Fruit fly (Drosophila melanogaster): Measurements from ENCODE around the gene CG4238.

The CG4238 gene

DNA sequence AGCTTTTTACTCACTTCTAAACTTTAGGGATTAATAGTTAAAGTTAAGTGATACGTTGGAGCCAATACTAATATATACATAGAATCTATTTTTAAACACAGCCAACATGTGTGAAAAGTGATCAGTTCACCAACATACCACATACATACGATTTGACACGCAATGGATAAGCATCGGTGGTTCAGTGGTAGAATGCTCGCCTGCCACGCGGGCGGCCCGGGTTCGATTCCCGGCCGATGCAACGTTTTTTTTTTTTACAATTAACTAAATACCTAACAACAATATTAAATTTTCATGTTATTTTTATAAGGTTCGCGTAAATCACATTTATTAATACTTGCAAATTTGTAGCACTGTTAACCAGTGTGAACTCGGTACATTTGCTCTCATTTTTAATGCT is 21.9 kb downstream of the CG4238 start (continued):
- TF ChIP-seq sna (GFP tag; IDR thresholded peaks at IDR 0.05; ENCODE audit: partially characterized antibody), result peak; percentile 54; the same call in 1 of the 2 replicates
- peak; percentile 86 for TF ChIP-seq CG6791 (GFP tag; IDR thresholded peaks at IDR 0.05; ENCODE audit: partially characterized antibody)
- no peak for TF ChIP-seq Mes4 (GFP tag; optimal IDR thresholded peaks at IDR 0.05)
- TF ChIP-seq CG12071 (GFP tag; optimal IDR thresholded peaks at IDR 0.05), result no peak
- TF ChIP-seq CG17829 (tag; optimal IDR thresholded peaks at IDR 0.05), result no peak
- peak; percentile 71; the same call in 1 of the 2 replicates for TF ChIP-seq CG42726 (GFP tag; IDR thresholded peaks at IDR 0.05; ENCODE audit: partially characterized antibody)
- TF ChIP-seq zen2 (GFP tag; IDR thresholded peaks at IDR 0.05; ENCODE audit: partially characterized antibody), result 0 out of 3 replicates have a peak, but pooled peaks have one; percentile 27

DNA sequence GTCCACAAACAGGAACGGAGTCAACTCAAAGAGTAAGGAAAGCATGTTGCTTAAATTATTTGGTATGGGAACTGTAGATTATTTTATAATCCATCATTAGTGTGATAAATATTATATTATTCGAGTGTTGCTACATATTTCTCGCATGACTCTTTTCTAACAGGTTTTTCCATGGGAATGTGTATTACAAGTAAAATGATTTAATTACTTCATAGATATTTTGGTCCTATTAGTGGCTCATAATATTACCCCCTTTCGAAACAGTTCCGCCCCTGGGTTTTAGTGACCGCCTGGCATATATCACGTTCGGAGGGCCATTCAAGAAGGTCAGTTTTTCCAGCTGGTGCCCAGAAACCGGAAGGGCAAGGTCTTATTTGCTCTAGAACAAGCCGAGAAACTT is 22.4 kb downstream of the CG4238 start:
- peak; percentile 29; the same call in 1 of the 2 replicates for TF ChIP-seq lmd (GFP tag; IDR thresholded peaks at IDR 0.05)
- TF ChIP-seq pan (optimal IDR thresholded peaks at IDR 0.05), result no peak
- no peak for TF ChIP-seq pan (GFP tag; optimal IDR thresholded peaks at IDR 0.05 in 1 of 2, IDR thresholded peaks at IDR 0.05 in 1 of 2)
- no peak for TF ChIP-seq Bgb (GFP tag; IDR thresholded peaks at IDR 0.05; ENCODE audit: partially characterized antibody)
- peak; percentile 21 for TF ChIP-seq CG17829 (tag; optimal IDR thresholded peaks at IDR 0.05)
- TF ChIP-seq Ets65A (GFP tag), result peak; percentile 91
- TF ChIP-seq Sox102F (GFP tag; optimal IDR thresholded peaks at IDR 0.05), result peak; percentile 5
- peak; percentile 63 for TF ChIP-seq Blimp-1 (GFP tag; optimal IDR thresholded peaks at IDR 0.05)
- peak; percentile 46; the same call in 1 of the 2 replicates for TF ChIP-seq Rfx (GFP tag; IDR thresholded peaks at IDR 0.05)
- TF ChIP-seq CG8924 (tag; optimal IDR thresholded peaks at IDR 0.05), result no peak
- TF ChIP-seq CG7839 (tag; optimal IDR thresholded peaks at IDR 0.05), result peak; percentile 36
- TF ChIP-seq CG11696 (GFP tag; IDR thresholded peaks at IDR 0.05), result no peak
- peak; percentile 38 for TF ChIP-seq CoRest (tag; optimal IDR thresholded peaks at IDR 0.05)
- peak; percentile 61 for TF ChIP-seq CG2712 (tag; optimal IDR thresholded peaks at IDR 0.05)
- no peak for TF ChIP-seq CG11695 (GFP tag; IDR thresholded peaks at IDR 0.05)
- TF ChIP-seq fd96Cb (tag; optimal IDR thresholded peaks at IDR 0.05), result peak; percentile 43
- peak; percentile 28 for TF ChIP-seq CG13424 (tag; optimal IDR thresholded peaks at IDR 0.05)
- peak; percentile 34 for TF ChIP-seq CG14710 (tag; optimal IDR thresholded peaks at IDR 0.05)
- TF ChIP-seq dmrt99B (tag; optimal IDR thresholded peaks at IDR 0.05), result peak; percentile 23
- peak; percentile 9 for TF ChIP-seq ind (GFP tag; optimal IDR thresholded peaks at IDR 0.05)
- no peak for TF ChIP-seq CG33213 (GFP tag; optimal IDR thresholded peaks at IDR 0.05)
- TF ChIP-seq dmrt11E (tag; optimal IDR thresholded peaks at IDR 0.05), result peak; percentile 18
- TF ChIP-seq CG2678 (tag; optimal IDR thresholded peaks at IDR 0.05), result peak; percentile 53
- TF ChIP-seq otp (GFP tag; IDR thresholded peaks at IDR 0.05), result 0 out of 3 replicates have a peak, but pooled peaks have one; percentile 38
- no peak for TF ChIP-seq chn (GFP tag; optimal IDR thresholded peaks at IDR 0.05)
- no peak for TF ChIP-seq ara (GFP tag; IDR thresholded peaks at IDR 0.05)
- TF ChIP-seq CG1233 (GFP tag; optimal IDR thresholded peaks at IDR 0.05), result peak; percentile 22
- TF ChIP-seq tio (GFP tag; optimal IDR thresholded peaks at IDR 0.05), result peak; percentile 29
- TF ChIP-seq dysf (GFP tag; IDR thresholded peaks at IDR 0.05), result 0 out of 3 replicates have a peak, but pooled peaks have one; percentile 33
- peak; percentile 78 for TF ChIP-seq Med (GFP tag)
- no peak for TF ChIP-seq schlank (tag; optimal IDR thresholded peaks at IDR 0.05)
- TF ChIP-seq twi (tag; optimal IDR thresholded peaks at IDR 0.05), result peak; percentile 3
- TF ChIP-seq zen (tag; optimal IDR thresholded peaks at IDR 0.05), result peak; percentile 16
- no peak for TF ChIP-seq Dref (GFP tag; IDR thresholded peaks at IDR 0.05)
- peak; percentile 10 for TF ChIP-seq tin (GFP tag; optimal IDR thresholded peaks at IDR 0.05)
- peak in 1 of 2 experiments; percentile 16 for TF ChIP-seq Hr78 (GFP tag; optimal IDR thresholded peaks at IDR 0.05)
- TF ChIP-seq Ssrp (tag; optimal IDR thresholded peaks at IDR 0.05), result peak; percentile 20
- TF ChIP-seq Pdp1 (GFP tag; optimal IDR thresholded peaks at IDR 0.05), result peak in 1 of 2 experiments; percentile 12
- TF ChIP-seq Hsf (GFP tag; optimal IDR thresholded peaks at IDR 0.05), result peak; percentile 9
- TF ChIP-seq CG4820 (GFP tag; optimal IDR thresholded peaks at IDR 0.05), result peak; percentile 18
- TF ChIP-seq CG18262 (tag; optimal IDR thresholded peaks at IDR 0.05), result peak; percentile 58
- peak; percentile 33 for TF ChIP-seq CG4424 (GFP tag; optimal IDR thresholded peaks at IDR 0.05)
